Fruit fly (Drosophila melanogaster): ENCODE results near the gene CG9813.
A peak's percentile ranks its signal among the peaks of the same experiment; 100 is the strongest.

Gene CG9813

DNA sequence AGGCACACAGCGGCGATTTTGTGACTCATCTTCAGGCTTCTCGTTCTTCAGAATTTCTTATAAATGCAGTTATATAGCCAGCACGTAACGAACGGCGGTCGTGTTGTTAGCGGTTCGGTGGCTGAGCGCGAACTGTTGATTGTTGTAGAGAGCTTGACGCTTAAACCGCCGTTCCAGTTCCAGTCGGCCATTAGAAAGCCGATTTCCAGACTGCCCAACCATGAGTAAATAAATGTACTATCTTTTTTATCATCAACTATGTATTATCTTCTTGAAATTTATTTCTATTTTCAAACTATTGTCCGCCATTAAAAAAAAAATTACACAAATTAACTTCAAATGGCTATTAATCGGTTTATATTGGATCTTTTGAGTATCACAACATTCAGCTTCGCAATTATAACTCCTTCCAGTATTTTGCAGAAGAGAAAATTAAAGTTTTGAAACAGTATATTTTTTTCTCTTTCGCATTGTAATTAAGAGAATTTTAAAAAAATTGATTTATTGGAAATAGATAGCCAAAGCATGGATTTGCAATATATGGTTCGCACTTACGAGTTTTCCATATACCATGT lies 22.2 kb upstream of the CG9813 start, which contains the start of gene GILT1:
Gene GILT1, minus strand, starts transcription at position 141 of the 575 bp plus-strand sequence.
- TF ChIP-seq woc (GFP tag; optimal IDR thresholded peaks at IDR 0.05) (peak; percentile 0), dl (GFP tag; optimal IDR thresholded peaks at IDR 0.05; ENCODE audit: insufficient read depth in 1 of 2, partially characterized antibody in 2 of 2) (no peak), usp (GFP tag; optimal IDR thresholded peaks at IDR 0.05) (no peak), rgr (GFP tag; optimal IDR thresholded peaks at IDR 0.05) (peak; percentile 35), Sp1 (GFP tag; optimal IDR thresholded peaks at IDR 0.05) (no peak), Dif (GFP tag; optimal IDR thresholded peaks at IDR 0.05; ENCODE audit: partially characterized antibody) (no peak), Jra (GFP tag; optimal IDR thresholded peaks at IDR 0.05) (peak; percentile 45), h (GFP tag; optimal IDR thresholded peaks at IDR 0.05) (peak; percentile 5), dmrt93B (GFP tag; optimal IDR thresholded peaks at IDR 0.05) (no peak), dsf (GFP tag; optimal IDR thresholded peaks at IDR 0.05; ENCODE audit: borderline replicate concordance) (no peak), Hr83 (GFP tag; optimal IDR thresholded peaks at IDR 0.05; ENCODE audit: poor library complexity, severe bottlenecking) (peak; percentile 18), br (GFP tag; optimal IDR thresholded peaks at IDR 0.05) (peak; percentile 42), Hr78 (GFP tag; optimal IDR thresholded peaks at IDR 0.05) (no peak), tai (GFP tag; optimal IDR thresholded peaks at IDR 0.05) (peak; percentile 48), pan (optimal IDR thresholded peaks at IDR 0.05) (no peak), sv (GFP tag; optimal IDR thresholded peaks at IDR 0.05) (no peak), brk (GFP tag; optimal IDR thresholded peaks at IDR 0.05) (peak; percentile 58), foxo (GFP tag; optimal IDR thresholded peaks at IDR 0.05) (peak in 1 of 2 experiments; percentile 5)

DNA sequence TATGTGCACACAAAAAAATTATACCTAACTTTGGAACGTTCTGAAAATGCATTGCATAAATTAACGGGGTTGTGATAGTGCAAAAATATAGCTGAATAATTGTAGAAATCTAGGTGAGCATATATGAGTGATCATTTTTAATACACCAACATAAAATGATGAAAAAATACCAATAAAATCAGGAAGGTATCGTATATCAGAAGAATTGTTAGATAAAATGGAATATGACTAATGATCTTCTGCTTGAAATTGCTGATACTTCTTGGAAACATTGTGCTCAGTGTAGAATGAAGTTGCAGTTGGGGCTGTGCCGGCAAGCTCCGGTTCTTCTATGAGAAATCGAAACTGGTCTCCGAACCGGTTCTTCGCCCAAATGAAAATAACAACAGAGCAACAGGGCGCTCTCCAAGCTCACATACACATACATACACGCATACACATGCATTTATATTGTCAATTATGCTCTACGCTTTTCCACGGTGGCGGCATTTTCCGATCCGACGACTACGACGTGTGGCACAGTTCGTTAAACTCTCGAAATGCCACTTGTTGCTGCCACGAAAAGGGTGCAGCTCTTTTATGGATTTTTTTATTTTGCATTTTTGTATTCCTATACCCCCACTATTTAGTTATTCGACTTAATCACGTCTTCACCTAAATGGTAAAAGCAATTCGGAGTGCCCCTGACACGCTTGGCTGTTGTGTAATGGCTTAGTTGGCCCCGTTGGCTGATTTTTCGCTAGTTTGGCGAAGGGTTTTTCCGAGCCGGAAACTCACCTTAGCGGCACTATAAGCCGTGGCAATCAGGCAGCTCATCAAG lies 21.5 kb upstream of the CG9813 start:
- TF ChIP-seq Vsx2 (GFP tag; optimal IDR thresholded peaks at IDR 0.05; ENCODE audit: partially characterized antibody), result peak; percentile 47
- TF ChIP-seq tai (GFP tag; optimal IDR thresholded peaks at IDR 0.05), result peak; percentile 76
- TF ChIP-seq br (GFP tag; optimal IDR thresholded peaks at IDR 0.05), result peak; percentile 95
- peak; percentile 59 for TF ChIP-seq Dif (GFP tag; optimal IDR thresholded peaks at IDR 0.05; ENCODE audit: partially characterized antibody)
- TF ChIP-seq Hnf4 (GFP tag; optimal IDR thresholded peaks at IDR 0.05), result peak; percentile 91
- no peak for TF ChIP-seq Abd-B (GFP tag; optimal IDR thresholded peaks at IDR 0.05)
- no peak for TF ChIP-seq Hr78 (GFP tag; optimal IDR thresholded peaks at IDR 0.05)
- TF ChIP-seq sv (GFP tag; optimal IDR thresholded peaks at IDR 0.05), result peak; percentile 85
- no peak for TF ChIP-seq N (GFP tag; optimal IDR thresholded peaks at IDR 0.05)
- TF ChIP-seq Myc (optimal IDR thresholded peaks at IDR 0.05), result no peak
- no peak for TF ChIP-seq pan (optimal IDR thresholded peaks at IDR 0.05)
- TF ChIP-seq rgr (GFP tag; optimal IDR thresholded peaks at IDR 0.05), result peak; percentile 93
- peak; percentile 86 for TF ChIP-seq sage (GFP tag; optimal IDR thresholded peaks at IDR 0.05)
- peak; percentile 92 for TF ChIP-seq woc (GFP tag; optimal IDR thresholded peaks at IDR 0.05)
- TF ChIP-seq fru (GFP tag; optimal IDR thresholded peaks at IDR 0.05), result peak; percentile 95
- TF ChIP-seq Hr83 (GFP tag; optimal IDR thresholded peaks at IDR 0.05; ENCODE audit: poor library complexity, severe bottlenecking), result no peak
- no peak for TF ChIP-seq dl (GFP tag; optimal IDR thresholded peaks at IDR 0.05; ENCODE audit: insufficient read depth in 1 of 2, partially characterized antibody in 2 of 2)
- TF ChIP-seq psq (GFP tag; optimal IDR thresholded peaks at IDR 0.05), result peak; percentile 90
- peak; percentile 27 for TF ChIP-seq CrebA (GFP tag; optimal IDR thresholded peaks at IDR 0.05; ENCODE audit: borderline replicate concordance)
- no peak for TF ChIP-seq lola (GFP tag; optimal IDR thresholded peaks at IDR 0.05)
- peak; percentile 95 for TF ChIP-seq Sp1 (GFP tag; optimal IDR thresholded peaks at IDR 0.05)
- peak; percentile 81 for TF ChIP-seq dmrt93B (GFP tag; optimal IDR thresholded peaks at IDR 0.05)
- TF ChIP-seq HLH106 (tag; optimal IDR thresholded peaks at IDR 0.05), result peak; percentile 93
- TF ChIP-seq OdsH (GFP tag; optimal IDR thresholded peaks at IDR 0.05), result peak; percentile 95
- TF ChIP-seq Mio (GFP tag; optimal IDR thresholded peaks at IDR 0.05), result peak; percentile 24
- TF ChIP-seq usp (GFP tag; optimal IDR thresholded peaks at IDR 0.05), result no peak
- peak; percentile 31 for TF ChIP-seq Rel (GFP tag; optimal IDR thresholded peaks at IDR 0.05)
- TF ChIP-seq Rel (tag; optimal IDR thresholded peaks at IDR 0.05), result peak; percentile 65
- peak; percentile 81 for TF ChIP-seq CG9705 (GFP tag; optimal IDR thresholded peaks at IDR 0.05)
- peak; percentile 85 for TF ChIP-seq Jra (GFP tag; optimal IDR thresholded peaks at IDR 0.05)
- TF ChIP-seq brk (GFP tag; optimal IDR thresholded peaks at IDR 0.05), result peak; percentile 80
- TF ChIP-seq GATAd (GFP tag; optimal IDR thresholded peaks at IDR 0.05), result no peak
- peak; percentile 68 to 94 for TF ChIP-seq foxo (GFP tag; optimal IDR thresholded peaks at IDR 0.05)
- TF ChIP-seq ey (GFP tag; optimal IDR thresholded peaks at IDR 0.05), result peak; percentile 94
- TF ChIP-seq dsf (GFP tag; optimal IDR thresholded peaks at IDR 0.05; ENCODE audit: borderline replicate concordance), result peak; percentile 73
- TF ChIP-seq jim (GFP tag; optimal IDR thresholded peaks at IDR 0.05), result no peak
- TF ChIP-seq Dfd (GFP tag; optimal IDR thresholded peaks at IDR 0.05), result no peak
- peak; percentile 76 for TF ChIP-seq CG32264 (GFP tag; optimal IDR thresholded peaks at IDR 0.05)
- peak; percentile 94 for TF ChIP-seq h (GFP tag; optimal IDR thresholded peaks at IDR 0.05)

Data from whole organism, wandering third instar larva.